Worm (Caenorhabditis elegans): Measurements from ENCODE around the gene srg-40.

Gene srg-40

ce11 chrV:11175336-11175938 lies 11.1 kb upstream of the srg-40 start (continued):
- TF ChIP-seq hsf-1 (GFP tag; IDR thresholded peaks at IDR 0.05) = 0 out of 2 replicates have a peak, but pooled peaks have one; percentile 46

- TF ChIP-seq ceh-40 (GFP tag; IDR thresholded peaks at IDR 0.05) (no peak), snpc-1.1 (tag; optimal IDR thresholded peaks at IDR 0.05; ENCODE audit: insufficient read depth) (peak; percentile 92), ztf-6 (GFP tag; IDR thresholded peaks at IDR 0.05) (no peak), hmg-20 (GFP tag; IDR thresholded peaks at IDR 0.05) (peak; percentile 57), B0336.3 (GFP tag; IDR thresholded peaks at IDR 0.05) (no peak), lin-26 (GFP tag; IDR thresholded peaks at IDR 0.05) (peak; percentile 23; the same call in 1 of the 2 replicates), D2030.7 (GFP tag; IDR thresholded peaks at IDR 0.05) (peak; percentile 15; the same call in 1 of the 2 replicates), zfh-2 (GFP tag; conservative IDR thresholded peaks at IDR 0.05) (peak; percentile 79), ztf-18 (tag; optimal IDR thresholded peaks at IDR 0.05) (no peak), rcor-1 (GFP tag; IDR thresholded peaks at IDR 0.05) (0 out of 2 replicates have a peak, but pooled peaks have one; percentile 37), nhr-120 (GFP tag; IDR thresholded peaks at IDR 0.05) (no peak), tbp1 (GFP tag; optimal IDR thresholded peaks at IDR 0.05) (peak; percentile 93), nhr-90 (tag; optimal IDR thresholded peaks at IDR 0.05) (no peak), mes-4 (tag; optimal IDR thresholded peaks at IDR 0.05) (no peak), ztf-28 (GFP tag; IDR thresholded peaks at IDR 0.05) (no peak), pha-4 (tag; optimal IDR thresholded peaks at IDR 0.05) (no peak), C06A6.2 (GFP tag; conservative IDR thresholded peaks at IDR 0.05) (no peak), F57C9.4 (tag; optimal IDR thresholded peaks at IDR 0.05) (no peak), ceh-58 (GFP tag; IDR thresholded peaks at IDR 0.05) (no peak), B0261.1 (tag; optimal IDR thresholded peaks at IDR 0.05) (peak; percentile 74), lsy-27 (tag; optimal IDR thresholded peaks at IDR 0.05; ENCODE audit: borderline replicate concordance, insufficient read depth) (no peak), F39B2.1 (GFP tag; IDR thresholded peaks at IDR 0.05) (no peak), attf-3 (GFP tag; conservative IDR thresholded peaks at IDR 0.05) (no peak), mxl-1 (tag; optimal IDR thresholded peaks at IDR 0.05) (no peak), chd-7 (tag; optimal IDR thresholded peaks at IDR 0.05) (peak; percentile 53), Y53G8AR.9 (GFP tag; conservative IDR thresholded peaks at IDR 0.05) (0 out of 2 replicates have a peak, but pooled peaks have one; percentile 30), nfyb-1 (GFP tag; IDR thresholded peaks at IDR 0.05) (peak; percentile 51; the same call in 1 of the 2 replicates), ceh-79 (tag; optimal IDR thresholded peaks at IDR 0.05) (no peak), athp-1 (tag; optimal IDR thresholded peaks at IDR 0.05) (no peak), hrde-1 (tag; optimal IDR thresholded peaks at IDR 0.05; ENCODE audit: borderline replicate concordance) (no peak), pbrm-1 (GFP tag; IDR thresholded peaks at IDR 0.05) (peak; percentile 51; the same call in 1 of the 2 replicates), K11D2.4 (GFP tag; IDR thresholded peaks at IDR 0.05) (0 out of 2 replicates have a peak, but pooled peaks have one; percentile 32), hmg-1.2 (GFP tag; IDR thresholded peaks at IDR 0.05) (peak; percentile 51), him-1 (tag; optimal IDR thresholded peaks at IDR 0.05) (peak; percentile 69), ama-1 (optimal IDR thresholded peaks at IDR 0.05) (no peak), ama-1 (GFP tag; optimal IDR thresholded peaks at IDR 0.05) (no peak), dpff-1 (tag; optimal IDR thresholded peaks at IDR 0.05) (no peak), B0019.2 (GFP tag; conservative IDR thresholded peaks at IDR 0.05) (no peak), die-1 (tag; optimal IDR thresholded peaks at IDR 0.05) (peak; percentile 7), Y53F4B.3 (GFP tag; IDR thresholded peaks at IDR 0.05) (no peak), Y79H2A.3 (GFP tag; conservative IDR thresholded peaks at IDR 0.05) (no peak), bed-1 (GFP tag; IDR thresholded peaks at IDR 0.05) (no peak), madf-3 (GFP tag; IDR thresholded peaks at IDR 0.05) (no peak), ceh-27 (GFP tag; optimal IDR thresholded peaks at IDR 0.05) (no peak), B0035.1 (tag; optimal IDR thresholded peaks at IDR 0.05) (no peak), ceh-91 (GFP tag; IDR thresholded peaks at IDR 0.05) (no peak)
These were observed 10.3 kb upstream of the srg-40 start for ce11 chrV:11174663-11175062.

Data from whole organism, young adult.